Fruit fly (Drosophila melanogaster): ENCODE data around the gene CG17380.

Gene CG17380

dm6 chr3R:23386907-23387306 lies 16.6 kb downstream of the CG17380 start (continued):
- peak; percentile 28 for TF ChIP-seq CG6254 (GFP tag; optimal IDR thresholded peaks at IDR 0.05)
- no peak for TF ChIP-seq stwl (tag; optimal IDR thresholded peaks at IDR 0.05)
- no peak for TF ChIP-seq CG14667 (GFP tag; IDR thresholded peaks at IDR 0.05)
- no peak for TF ChIP-seq cad (GFP tag; optimal IDR thresholded peaks at IDR 0.05)
- TF ChIP-seq ase (GFP tag; IDR thresholded peaks at IDR 0.05) = peak; percentile 43; the same call in 1 of the 3 replicates
- no peak for TF ChIP-seq Sry-β (GFP tag; optimal IDR thresholded peaks at IDR 0.05)
- TF ChIP-seq CG6654 (GFP tag; optimal IDR thresholded peaks at IDR 0.05) = no peak
- TF ChIP-seq jumu (GFP tag; optimal IDR thresholded peaks at IDR 0.05) = no peak
- no peak for TF ChIP-seq cg (GFP tag; optimal IDR thresholded peaks at IDR 0.05)
- TF ChIP-seq CG8290 (GFP tag; optimal IDR thresholded peaks at IDR 0.05) = no peak
- TF ChIP-seq CG8290 (tag; optimal IDR thresholded peaks at IDR 0.05) = no peak

- TF ChIP-seq CG17612 (GFP tag; IDR thresholded peaks at IDR 0.05) = no peak
- peak; percentile 48 for TF ChIP-seq Deaf1 (tag; optimal IDR thresholded peaks at IDR 0.05)
- TF ChIP-seq eve (GFP tag; optimal IDR thresholded peaks at IDR 0.05) = peak in 1 of 2 experiments; percentile 29
- TF ChIP-seq sens (GFP tag) = peak; percentile 56
- no peak for TF ChIP-seq CG4854 (GFP tag; optimal IDR thresholded peaks at IDR 0.05)
- no peak for TF ChIP-seq CG7963 (GFP tag; IDR thresholded peaks at IDR 0.05; ENCODE audit: partially characterized antibody)
- no peak for TF ChIP-seq CG1024 (GFP tag; IDR thresholded peaks at IDR 0.05)
- no peak for TF ChIP-seq Neu2 (GFP tag; optimal IDR thresholded peaks at IDR 0.05; ENCODE audit: borderline replicate concordance)
- peak; percentile 40; the same call in 2 of the 3 replicates for TF ChIP-seq CG2199 (GFP tag; IDR thresholded peaks at IDR 0.05)
- TF ChIP-seq pnt (GFP tag; optimal IDR thresholded peaks at IDR 0.05) = no peak
- TF ChIP-seq CG34224 (GFP tag; IDR thresholded peaks at IDR 0.05; ENCODE audit: partially characterized antibody) = 0 out of 3 replicates have a peak, but pooled peaks have one; percentile 19
- TF ChIP-seq crp (GFP tag; optimal IDR thresholded peaks at IDR 0.05) = peak in 1 of 2 experiments; percentile 73
- no peak for TF ChIP-seq ind (GFP tag; optimal IDR thresholded peaks at IDR 0.05)
- 0 out of 2 replicates have a peak, but pooled peaks have one; percentile 25 for TF ChIP-seq CG4360 (GFP tag; IDR thresholded peaks at IDR 0.05)
- TF ChIP-seq CG17186 (GFP tag; optimal IDR thresholded peaks at IDR 0.05) = no peak
- no peak for TF ChIP-seq bigmax (GFP tag; optimal IDR thresholded peaks at IDR 0.05)
- TF ChIP-seq kni (GFP tag; optimal IDR thresholded peaks at IDR 0.05) = peak; percentile 7
- no peak for TF ChIP-seq CG12236 (GFP tag; optimal IDR thresholded peaks at IDR 0.05)
- TF ChIP-seq CG13624 (GFP tag; optimal IDR thresholded peaks at IDR 0.05) = no peak
- TF ChIP-seq crol (GFP tag; IDR thresholded peaks at IDR 0.05) = peak; percentile 74
- no peak for TF ChIP-seq pho (GFP tag; optimal IDR thresholded peaks at IDR 0.05)
- no peak for TF ChIP-seq Ravus (GFP tag; IDR thresholded peaks at IDR 0.05)
- TF ChIP-seq CG15514 (GFP tag; optimal IDR thresholded peaks at IDR 0.05) = peak; percentile 37
- no peak for TF ChIP-seq Drgx (GFP tag; IDR thresholded peaks at IDR 0.05)
- TF ChIP-seq gfzf (GFP tag; optimal IDR thresholded peaks at IDR 0.05) = no peak
- 0 out of 4 replicates have a peak, but pooled peaks have one; percentile 24 for TF ChIP-seq chinmo (GFP tag; IDR thresholded peaks at IDR 0.05; ENCODE audit: partially characterized antibody)
- peak; percentile 60 for TF ChIP-seq CG13894 (tag; optimal IDR thresholded peaks at IDR 0.05)
- TF ChIP-seq Pdp1 (GFP tag; optimal IDR thresholded peaks at IDR 0.05) = peak in 1 of 2 experiments; percentile 30
- TF ChIP-seq CG10321 (GFP tag; IDR thresholded peaks at IDR 0.05) = no peak
- TF ChIP-seq slou (GFP tag; optimal IDR thresholded peaks at IDR 0.05) = no peak
- no peak for TF ChIP-seq CG15479 (GFP tag; optimal IDR thresholded peaks at IDR 0.05)
- peak; percentile 59 for TF ChIP-seq ewg (GFP tag; optimal IDR thresholded peaks at IDR 0.05)
- no peak for TF ChIP-seq Hr39 (optimal IDR thresholded peaks at IDR 0.05)
- TF ChIP-seq Poxn (GFP tag; IDR thresholded peaks at IDR 0.05) = no peak
- no peak for TF ChIP-seq Kr (GFP tag; optimal IDR thresholded peaks at IDR 0.05)
- no peak for TF ChIP-seq oc (tag; optimal IDR thresholded peaks at IDR 0.05)
- TF ChIP-seq Rfx (GFP tag; IDR thresholded peaks at IDR 0.05) = no peak
- no peak for TF ChIP-seq mirr (GFP tag; optimal IDR thresholded peaks at IDR 0.05)
- TF ChIP-seq E2f1 (GFP tag; IDR thresholded peaks at IDR 0.05) = no peak
- TF ChIP-seq CG7357 (GFP tag; IDR thresholded peaks at IDR 0.05) = no peak
Measured at dm6 chr3R:23386021-23386457, 17.5 kb downstream of the CG17380 start.

All from whole organism, embryonic.